Worm (Caenorhabditis elegans) whole organism, late embryonic: Measurements from ENCODE around the gene C46F4.3.
A peak's percentile ranks its signal among the peaks of the same experiment; 100 is the strongest.

Experiments used
- C08G9.2 ChIP-seq: sonication (generic microtip); optimal IDR thresholded peaks from 2 replicates; lab custom pipeline; 2016; ENCODE audit warnings: mild to moderate bottlenecking, missing genetic modification characterization, moderate library complexity, missing compliant biosample characterization
- F13H6.1 ChIP-seq: sonication (generic microtip); optimal IDR thresholded peaks from 2 replicates; lab custom pipeline; 2016; ENCODE audit warnings: missing genetic modification characterization, missing compliant biosample characterization
- T23F11.4 ChIP-seq: fragments of 200-800 bp; sonication (Bioruptor generic); optimal IDR thresholded peaks from 2 replicates; lab custom pipeline; 2018; ENCODE audit warnings: mild to moderate bottlenecking, missing genetic modification characterization, missing compliant biosample characterization
- ahr-1 ChIP-seq: sonication (generic microtip); optimal IDR thresholded peaks from 2 replicates; lab custom pipeline; 2016; ENCODE audit warnings: missing genetic modification characterization, missing compliant biosample characterization
- ama-1 ChIP-seq: fragments of 150-350 bp; optimal IDR thresholded peaks from 2 replicates; lab custom pipeline; 2014
- ceh-14 ChIP-seq: sonication (generic microtip); optimal IDR thresholded peaks from 2 replicates; lab custom pipeline; 2016; ENCODE audit warnings: missing genotype, missing genetic modification characterization, missing compliant biosample characterization
- ceh-18 ChIP-seq: sonication (generic microtip); optimal IDR thresholded peaks from 2 replicates; lab custom pipeline; 2016; ENCODE audit warnings: missing genetic modification characterization, missing compliant biosample characterization
- ceh-24 ChIP-seq: sonication (generic microtip); optimal IDR thresholded peaks from 2 replicates; lab custom pipeline; 2016; ENCODE audit warnings: mild to moderate bottlenecking, missing genetic modification characterization, missing compliant biosample characterization
- ceh-31 ChIP-seq: sonication (generic microtip); optimal IDR thresholded peaks from 2 replicates; lab custom pipeline; 2016; ENCODE audit warnings: missing genetic modification characterization, missing compliant biosample characterization
- ceh-48 ChIP-seq: sonication (generic microtip); optimal IDR thresholded peaks from 2 replicates; lab custom pipeline; 2016; ENCODE audit warnings: missing genetic modification characterization, inconsistent platforms, missing compliant biosample characterization
- dmd-4 ChIP-seq: sonication (generic microtip); optimal IDR thresholded peaks from 2 replicates; lab custom pipeline; 2016; ENCODE audit warnings: borderline replicate concordance, missing genetic modification characterization, missing compliant biosample characterization
- elt-2 ChIP-seq: sonication (generic microtip); optimal IDR thresholded peaks from 2 replicates; lab custom pipeline; 2016; ENCODE audit warnings: missing genetic modification reagents, missing genetic modification characterization, missing compliant biosample characterization
- ets-4 ChIP-seq: sonication (generic microtip); optimal IDR thresholded peaks from 2 replicates; lab custom pipeline; 2016; ENCODE audit warnings: missing genetic modification characterization, missing compliant biosample characterization
- eyg-1 ChIP-seq: sonication (generic microtip); optimal IDR thresholded peaks from 2 replicates; lab custom pipeline; 2016; ENCODE audit warnings: missing genotype, missing genetic modification characterization, missing compliant biosample characterization
- gmeb-2 ChIP-seq: sonication (generic microtip); optimal IDR thresholded peaks from 2 replicates; lab custom pipeline; 2016; ENCODE audit warnings: missing genetic modification characterization, inconsistent platforms, missing compliant biosample characterization
- hlh-13 ChIP-seq: fragments of 200-800 bp; sonication (Bioruptor generic); optimal IDR thresholded peaks from 2 replicates; lab custom pipeline; 2018; ENCODE audit warnings: mild to moderate bottlenecking, missing genetic modification characterization, missing compliant biosample characterization
- hlh-15 ChIP-seq: sonication (generic microtip); optimal IDR thresholded peaks from 2 replicates; lab custom pipeline; 2016; ENCODE audit warnings: missing genetic modification characterization, missing compliant biosample characterization
- madf-2 ChIP-seq: sonication (generic microtip); optimal IDR thresholded peaks from 2 replicates; lab custom pipeline; 2017; ENCODE audit warnings: missing genetic modification characterization, missing compliant biosample characterization
- mec-3 ChIP-seq: sonication (generic microtip); optimal IDR thresholded peaks from 2 replicates; lab custom pipeline; 2016; ENCODE audit warnings: borderline replicate concordance, missing genetic modification characterization, missing compliant biosample characterization
- odd-2 ChIP-seq: sonication (generic microtip); optimal IDR thresholded peaks from 2 replicates; lab custom pipeline; 2017; ENCODE audit warnings: antibody characterized with exemption, mild to moderate bottlenecking, missing genetic modification characterization, missing compliant biosample characterization
- pag-3 ChIP-seq: sonication (generic microtip); optimal IDR thresholded peaks from 2 replicates; lab custom pipeline; 2016; ENCODE audit warnings: missing compliant biosample characterization, missing genetic modification characterization, borderline replicate concordance
- pat-9 ChIP-seq: fragments of 200-800 bp; sonication (Bioruptor generic); optimal IDR thresholded peaks from 2 replicates; lab custom pipeline; 2018; ENCODE audit warnings: mild to moderate bottlenecking, missing genetic modification characterization, moderate library complexity, missing compliant biosample characterization
- pax-1 ChIP-seq: fragments of 150-350 bp; optimal IDR thresholded peaks from 2 replicates; lab custom pipeline; 2014; ENCODE audit warnings: missing biosample characterization, missing genetic modification characterization
- pha-2 ChIP-seq: sonication (generic microtip); optimal IDR thresholded peaks from 2 replicates; lab custom pipeline; 2017; ENCODE audit warnings: mild to moderate bottlenecking, missing genetic modification characterization, missing compliant biosample characterization
- pha-4 ChIP-seq: fragments of 150-350 bp; optimal IDR thresholded peaks from 2 replicates; lab custom pipeline; 2018; ENCODE audit warnings: missing biosample characterization, missing genetic modification reagents, missing genetic modification characterization
- pqm-1 ChIP-seq: sonication (generic microtip); optimal IDR thresholded peaks from 2 replicates; lab custom pipeline; 2016; ENCODE audit warnings: missing genetic modification characterization, missing compliant biosample characterization
- pros-1 ChIP-seq: fragments of 150-350 bp; optimal IDR thresholded peaks from 2 replicates; lab custom pipeline; 2014; ENCODE audit warnings: missing biosample characterization, missing genetic modification reagents, missing genetic modification characterization
- sox-2 ChIP-seq: fragments of 200-800 bp; sonication (Bioruptor generic); IDR thresholded peaks from 2 replicates; pipeline ENCODE4 v1.3.6; 2022; ENCODE audit warnings: missing genetic modification reagents, missing genetic modification characterization, missing compliant biosample characterization
- sox-4 ChIP-seq: sonication (generic microtip); optimal IDR thresholded peaks from 2 replicates; lab custom pipeline; 2017; ENCODE audit warnings: mild to moderate bottlenecking, missing genetic modification characterization, inconsistent platforms, missing compliant biosample characterization
- syd-9 ChIP-seq: sonication (generic microtip); optimal IDR thresholded peaks from 2 replicates; lab custom pipeline; 2016; ENCODE audit warnings: mild to moderate bottlenecking, missing genetic modification characterization, moderate library complexity, missing compliant biosample characterization
- tbx-2 ChIP-seq: sonication (generic microtip); optimal IDR thresholded peaks from 2 replicates; lab custom pipeline; 2016; ENCODE audit warnings: missing genetic modification characterization, missing compliant biosample characterization
- tbx-7 ChIP-seq: sonication (generic microtip); optimal IDR thresholded peaks from 2 replicates; lab custom pipeline; 2016; ENCODE audit warnings: missing genotype, missing genetic modification characterization, missing compliant biosample characterization
- unc-42 ChIP-seq: sonication (generic microtip); optimal IDR thresholded peaks from 2 replicates; lab custom pipeline; 2016; ENCODE audit warnings: missing genotype, missing genetic modification characterization, missing compliant biosample characterization
- unc-55 ChIP-seq: sonication (generic microtip); optimal IDR thresholded peaks from 2 replicates; lab custom pipeline; 2017; ENCODE audit warnings: missing biosample characterization, missing genetic modification reagents, missing genetic modification characterization
- unc-86 ChIP-seq: sonication (generic microtip); optimal IDR thresholded peaks from 2 replicates; lab custom pipeline; 2016; ENCODE audit warnings: missing genetic modification characterization, missing compliant biosample characterization
- zip-5 ChIP-seq: sonication (generic microtip); optimal IDR thresholded peaks from 2 replicates; lab custom pipeline; 2016; ENCODE audit warnings: missing genetic modification characterization, missing compliant biosample characterization

Gene C46F4.3

DNA sequence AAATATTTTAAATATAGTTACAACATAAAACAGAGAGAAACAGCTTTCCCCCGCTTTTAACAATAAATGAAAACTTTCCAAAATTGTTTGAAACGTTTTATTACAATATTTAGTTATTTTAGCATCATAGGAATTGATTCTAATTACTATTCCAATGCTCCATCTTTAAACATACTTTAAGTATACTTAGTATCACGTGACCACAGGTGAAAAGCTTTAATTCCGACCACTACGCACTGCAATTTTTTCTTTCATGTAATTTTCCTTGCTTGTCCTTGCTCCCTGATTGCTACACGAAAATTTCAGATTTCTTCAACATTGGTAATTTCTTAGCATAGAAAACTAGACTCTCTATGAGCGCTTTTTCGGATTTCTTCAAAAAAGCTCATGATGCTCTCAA, 38.5 kb upstream of the C46F4.3 start, which contains the start of gene tbc-16:
Gene tbc-16 (plus strand): TSS at position 301 of the 400 bp plus-strand sequence.
- TF ChIP-seq mec-3 (tag; lab: Kevin White, UChicago) (no peak), ahr-1 (tag; lab: Kevin White, UChicago) (no peak), C08G9.2 (no peak), hlh-15 (tag; lab: Kevin White, UChicago) (no peak), ama-1 (lab: Kevin White, UChicago) (no peak), T23F11.4 (GFP tag; lab: Kevin White, UChicago) (no peak), unc-86 (tag; lab: Kevin White, UChicago) (no peak)

DNA sequence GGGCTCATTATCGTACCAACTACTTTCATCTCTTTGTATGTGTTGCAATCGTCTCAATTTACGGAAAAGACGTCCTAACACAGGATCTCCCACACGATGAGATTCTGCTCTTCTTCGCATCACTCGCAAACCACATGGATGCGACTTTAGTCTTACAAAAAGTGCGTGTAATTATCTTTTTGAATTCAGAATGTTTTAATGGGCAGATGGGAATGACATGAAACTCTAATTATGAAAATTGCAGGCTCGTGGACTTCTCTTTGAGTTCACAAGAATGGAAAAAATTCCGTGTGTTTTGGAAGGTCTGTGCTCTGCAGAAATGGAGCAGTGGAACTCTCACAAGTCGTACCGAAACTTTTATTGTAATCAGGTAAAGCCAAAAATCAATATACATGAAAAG, 34.1 kb upstream of the C46F4.3 start:
- TF ChIP-seq F13H6.1 (tag; lab: Kevin White, UChicago) = no peak
- no peak for TF ChIP-seq T23F11.4 (GFP tag; lab: Kevin White, UChicago)
- no peak for TF ChIP-seq pqm-1 (tag; lab: Kevin White, UChicago)
- TF ChIP-seq elt-2 (tag; lab: Kevin White, UChicago) = no peak
- no peak for TF ChIP-seq pag-3 (tag; lab: Kevin White, UChicago)
- TF ChIP-seq pax-1 (tag; lab: Kevin White, UChicago) = no peak
- no peak for TF ChIP-seq ceh-48
- no peak for TF ChIP-seq ahr-1 (tag; lab: Kevin White, UChicago)
- TF ChIP-seq tbx-2 = no peak
- no peak for TF ChIP-seq sox-4 (tag; lab: Kevin White, UChicago)
- TF ChIP-seq zip-5 (tag; lab: Kevin White, UChicago) = no peak
- TF ChIP-seq madf-2 = no peak
- TF ChIP-seq odd-2 (tag; lab: Kevin White, UChicago) = no peak
- TF ChIP-seq hlh-13 (GFP tag; lab: Kevin White, UChicago) = no peak
- TF ChIP-seq pha-2 (tag; lab: Kevin White, UChicago) = no peak
- no peak for TF ChIP-seq syd-9 (tag; lab: Kevin White, UChicago)
- TF ChIP-seq ceh-14 = no peak

DNA sequence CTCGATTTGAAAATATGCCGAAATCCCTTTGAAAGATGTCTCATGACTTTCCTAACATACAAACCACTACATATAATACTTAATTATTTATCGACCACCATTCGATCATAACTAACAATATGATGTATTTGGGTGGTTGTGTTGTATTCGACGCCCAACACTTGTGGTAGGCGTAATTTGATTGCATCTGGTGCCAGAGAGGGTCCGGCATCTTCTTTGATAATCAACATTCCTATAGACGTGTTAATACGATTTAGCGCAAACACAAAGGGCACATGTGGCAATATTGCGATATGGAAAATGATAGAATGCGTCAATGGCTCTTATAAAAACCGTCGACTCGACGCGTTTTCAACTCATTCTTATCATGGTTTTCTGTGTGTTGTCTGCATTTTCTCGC, 31.7 kb upstream of the C46F4.3 start:
- no peak for TF ChIP-seq odd-2 (tag; lab: Kevin White, UChicago)
- TF ChIP-seq pros-1 (tag; lab: Kevin White, UChicago) = no peak
- TF ChIP-seq unc-42 (tag; lab: Kevin White, UChicago) = peak; percentile 60
- TF ChIP-seq madf-2 = no peak
- TF ChIP-seq sox-2 = no peak

DNA sequence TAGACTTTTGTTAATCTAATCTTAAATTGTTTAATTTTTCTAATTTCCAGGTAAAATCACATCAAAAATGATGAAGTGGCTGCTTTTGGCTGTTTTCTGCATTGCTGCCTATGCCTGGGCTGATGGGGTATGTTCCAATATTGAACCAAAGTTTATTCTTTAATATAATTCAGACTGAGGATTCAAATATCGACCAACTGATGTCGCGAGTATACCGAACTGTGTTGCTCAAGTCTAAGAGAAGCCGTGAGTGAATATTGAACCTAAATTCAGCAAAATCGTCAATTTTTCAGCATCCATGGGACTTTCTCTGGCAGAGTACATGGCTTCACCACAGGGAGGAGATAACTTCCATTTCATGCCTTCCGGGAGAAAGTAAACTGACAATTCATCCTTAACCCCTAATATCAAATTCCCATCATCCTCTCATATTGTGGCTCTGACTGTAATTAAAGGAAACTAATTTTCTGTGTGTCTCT, 30.9 kb upstream of the C46F4.3 start, which contains the start of gene nlp-49:
Gene nlp-49 (plus strand): TSS at position 51 of the 479 bp plus-strand sequence.
- TF ChIP-seq eyg-1 (tag; lab: Kevin White, UChicago) (no peak), F13H6.1 (tag; lab: Kevin White, UChicago) (no peak), hlh-13 (GFP tag; lab: Kevin White, UChicago) (no peak), pat-9 (tag; lab: Kevin White, UChicago) (no peak), sox-4 (tag; lab: Kevin White, UChicago) (no peak), tbx-7 (tag; lab: Kevin White, UChicago) (no peak), pros-1 (tag; lab: Kevin White, UChicago) (no peak), dmd-4 (no peak), ceh-18 (tag; lab: Kevin White, UChicago) (no peak), C08G9.2 (no peak), ceh-24 (tag; lab: Kevin White, UChicago) (no peak)

DNA sequence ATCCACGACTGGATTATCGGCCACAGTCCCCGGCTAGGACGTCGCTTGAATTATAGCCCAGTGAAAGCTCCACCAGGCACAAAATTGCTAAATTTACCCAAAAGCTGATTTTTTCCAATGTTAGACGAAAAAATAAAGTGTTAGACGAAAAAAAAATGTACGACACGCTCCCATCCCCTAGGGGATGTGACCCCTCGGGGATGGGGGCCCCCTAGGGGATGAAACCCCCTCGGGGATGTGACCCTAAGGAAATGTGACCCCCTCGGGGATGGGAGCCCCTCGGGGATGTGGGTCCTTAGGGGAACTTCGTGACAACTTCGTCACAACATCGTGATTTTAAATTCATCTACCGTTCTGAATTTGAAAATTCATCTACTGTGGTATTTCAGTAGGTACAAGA, 29.8 kb upstream of the C46F4.3 start:
- TF ChIP-seq syd-9 (tag; lab: Kevin White, UChicago) = no peak
- no peak for TF ChIP-seq sox-4 (tag; lab: Kevin White, UChicago)
- TF ChIP-seq elt-2 (tag; lab: Kevin White, UChicago) = no peak
- TF ChIP-seq hlh-15 (tag; lab: Kevin White, UChicago) = no peak
- TF ChIP-seq tbx-7 (tag; lab: Kevin White, UChicago) = no peak
- no peak for TF ChIP-seq unc-42 (tag; lab: Kevin White, UChicago)
- no peak for TF ChIP-seq ahr-1 (tag; lab: Kevin White, UChicago)
- TF ChIP-seq hlh-13 (GFP tag; lab: Kevin White, UChicago) = no peak
- no peak for TF ChIP-seq unc-55 (GFP tag; lab: Kevin White, UChicago)
- TF ChIP-seq ets-4 (tag; lab: Kevin White, UChicago) = no peak
- TF ChIP-seq pat-9 (tag; lab: Kevin White, UChicago) = no peak
- no peak for TF ChIP-seq ceh-31 (tag; lab: Kevin White, UChicago)
- TF ChIP-seq pha-4 (tag; lab: Kevin White, UChicago) = no peak
- no peak for TF ChIP-seq ama-1 (lab: Kevin White, UChicago)
- no peak for TF ChIP-seq gmeb-2 (tag; lab: Kevin White, UChicago)
